Worm (Caenorhabditis elegans): Measurements from ENCODE around the gene K06H6.5.

DNA sequence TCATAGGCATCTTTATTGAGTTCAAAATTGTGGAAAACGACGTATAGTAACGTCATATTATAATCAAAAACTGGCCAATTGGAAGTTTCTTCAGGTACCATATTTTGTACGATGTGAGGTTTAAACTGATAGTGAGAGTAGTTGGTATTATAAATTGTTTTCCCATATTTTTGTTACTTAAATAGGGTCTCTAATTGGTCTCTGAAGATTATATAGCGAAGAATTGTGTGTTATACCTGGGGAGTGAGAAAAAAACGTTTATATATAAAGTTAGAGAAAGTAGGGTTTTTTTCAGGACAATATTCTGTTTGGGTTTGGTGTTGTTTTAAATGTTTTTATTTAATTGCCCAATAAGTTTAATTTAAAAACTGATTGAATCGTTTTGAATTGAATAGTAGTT is 48.8 kb downstream of the K06H6.5 start, which contains the start of gene srt-17:
- no peak for TF ChIP-seq vab-7 (GFP tag; IDR thresholded peaks at IDR 0.05)
- TF ChIP-seq F44E2.7 (GFP tag; IDR thresholded peaks at IDR 0.05): no peak
- no peak for TF ChIP-seq nhr-237 (tag; optimal IDR thresholded peaks at IDR 0.05)
- TF ChIP-seq attf-4 (tag; optimal IDR thresholded peaks at IDR 0.05): no peak
- no peak for TF ChIP-seq madf-5 (GFP tag; IDR thresholded peaks at IDR 0.05)
- no peak for TF ChIP-seq nhr-77 (tag; optimal IDR thresholded peaks at IDR 0.05)
- TF ChIP-seq aha-1 (tag): no peak
- no peak for TF ChIP-seq duxl-1 (tag; optimal IDR thresholded peaks at IDR 0.05; ENCODE audit: poor library complexity)

Measured in whole organism, L4 larva.